Worm (Caenorhabditis elegans) whole organism, L4/young adult: ENCODE measurements around the gene srj-49.

Source experiments
- W03F9.2 ChIP-seq: fragments of 150-350 bp; optimal IDR thresholded peaks from 2 replicates; lab custom pipeline; 2014; ENCODE audit warnings: missing biosample characterization, missing genetic modification characterization
- dao-5 ChIP-seq: sonication (generic microtip); optimal IDR thresholded peaks from 2 replicates; lab custom pipeline; 2016; ENCODE audit warnings: missing genotype, missing genetic modification characterization, moderate library complexity, missing compliant biosample characterization
- him-1 ChIP-seq: sonication (generic microtip); optimal IDR thresholded peaks from 2 replicates; lab custom pipeline; 2016; ENCODE audit warnings: missing genotype, missing genetic modification reagents, missing genetic modification characterization, missing compliant biosample characterization

- TF ChIP-seq W03F9.2 (no peak), him-1 (tag; lab: Kevin White, UChicago) (no peak), dao-5 (tag; lab: Kevin White, UChicago) (no peak)
These were observed 931 bp upstream of the srj-49 start, which contains the start of gene ugt-53 for ce11 chrV:2849071-2849470.
